Worm (Caenorhabditis elegans) whole organism, young adult: ENCODE results near the gene kin-34.

Experiments
- C06A6.2 ChIP-seq: fragments of 200-800 bp; sonication (Bioruptor generic); conservative IDR thresholded peaks from 2 replicates; pipeline ENCODE4 v1.3.6; 2022; ENCODE audit warnings: missing genetic modification characterization, missing compliant biosample characterization
- ama-1 ChIP-seq, 3 experiments: fragments of 150-350 bp in 1 of 3; sonication (generic microtip) in 2 of 3; optimal IDR thresholded peaks; 2 replicates each; lab custom pipeline; 2014 to 2018; ENCODE audit warnings: missing biosample characterization in 2 of 3, missing genetic modification characterization in 2 of 3, missing genetic modification reagents in 2 of 3
- dox-1 ChIP-seq: fragments of 200-800 bp; sonication (Bioruptor generic); IDR thresholded peaks from 2 replicates; pipeline ENCODE4 v1.3.6; 2022; ENCODE audit warnings: missing genetic modification reagents, missing genetic modification characterization, missing compliant biosample characterization
- dpl-1 ChIP-seq: fragments of 150-350 bp; optimal IDR thresholded peaks from 2 replicates; lab custom pipeline; 2014; ENCODE audit warnings: missing biosample characterization, missing genetic modification reagents, missing genetic modification characterization
- egl-44 ChIP-seq: fragments of 200-800 bp; sonication (Bioruptor generic); IDR thresholded peaks from 2 replicates; pipeline ENCODE4 v1.3.6; 2022; ENCODE audit warnings: missing genetic modification reagents, missing genetic modification characterization, missing compliant biosample characterization
- fkh-3 ChIP-seq: sonication (generic microtip); optimal IDR thresholded peaks from 2 replicates; lab custom pipeline; 2016; ENCODE audit warnings: mild to moderate bottlenecking, missing genetic modification characterization, missing compliant biosample characterization
- mel-28 ChIP-seq: sonication (generic microtip); optimal IDR thresholded peaks from 2 replicates; lab custom pipeline; 2016; ENCODE audit warnings: borderline replicate concordance, mild to moderate bottlenecking, missing genetic modification characterization, missing compliant biosample characterization
- nhr-90 ChIP-seq: sonication (generic microtip); optimal IDR thresholded peaks from 2 replicates; lab custom pipeline; 2016; ENCODE audit warnings: missing genotype, mild to moderate bottlenecking, missing genetic modification characterization, missing compliant biosample characterization
- pha-4 ChIP-seq: fragments of 150-350 bp; sonication (generic microtip); optimal IDR thresholded peaks from 2 replicates; lab custom pipeline; 2014; ENCODE audit warnings: missing biosample characterization, missing genetic modification reagents, missing genetic modification characterization
- snpc-1.3 ChIP-seq: sonication (generic microtip); optimal IDR thresholded peaks from 2 replicates; lab custom pipeline; 2017; ENCODE audit warnings: missing genetic modification characterization, mild to moderate bottlenecking, missing compliant biosample characterization, antibody characterized with exemption, moderate library complexity, missing genotype, missing genetic modification reagents; ENCODE audit not compliant: insufficient read depth
- snpc-4 ChIP-seq, 5 experiments: fragments of 150-350 bp in 1 of 5; sonication (generic microtip) in 4 of 5; optimal IDR thresholded peaks; 2 replicates each; lab custom pipeline; 2014 to 2018; ENCODE audit warnings: missing genetic modification characterization in 5 of 5, missing biosample characterization in 3 of 5, antibody characterized with exemption in 2 of 5, mild to moderate bottlenecking in 2 of 5, missing compliant biosample characterization in 2 of 5, missing genotype in 2 of 5, moderate library complexity in 2 of 5, missing genetic modification reagents in 1 of 5
- ztf-18 ChIP-seq: sonication (generic microtip); optimal IDR thresholded peaks from 2 replicates; lab custom pipeline; 2016; ENCODE audit warnings: missing genotype, mild to moderate bottlenecking, missing genetic modification characterization, missing compliant biosample characterization
- ztf-26 ChIP-seq: sonication (generic microtip); optimal IDR thresholded peaks from 2 replicates; lab custom pipeline; 2017; ENCODE audit warnings: missing genetic modification characterization, missing compliant biosample characterization
- ztf-6 ChIP-seq: fragments of 200-800 bp; sonication (Bioruptor generic); IDR thresholded peaks from 2 replicates; pipeline ENCODE4 v1.3.6; 2022; ENCODE audit warnings: missing genetic modification reagents, missing genetic modification characterization, missing compliant biosample characterization

ce11 chrV:285298-285697 is 39.3 kb upstream of the kin-34 start:
- no peak for TF ChIP-seq ama-1 (optimal IDR thresholded peaks at IDR 0.05; lab: Kevin White, UChicago)
- TF ChIP-seq ama-1 (GFP tag; optimal IDR thresholded peaks at IDR 0.05; lab: Kevin White, UChicago), result no peak
- TF ChIP-seq ztf-18 (tag; lab: Kevin White, UChicago), result no peak
- TF ChIP-seq C06A6.2, result no peak
- no peak for TF ChIP-seq nhr-90 (tag; lab: Kevin White, UChicago)
- no peak for TF ChIP-seq dox-1 (GFP tag; lab: Robert Waterston, UW)
- no peak for TF ChIP-seq fkh-3
- no peak for TF ChIP-seq ztf-6 (GFP tag; lab: Robert Waterston, UW)
- no peak for TF ChIP-seq snpc-4 (GFP tag; optimal IDR thresholded peaks at IDR 0.05; lab: Kevin White, UChicago)
- no peak for TF ChIP-seq snpc-4 (tag; optimal IDR thresholded peaks at IDR 0.05; lab: Kevin White, UChicago)
- no peak for TF ChIP-seq ztf-26
- TF ChIP-seq pha-4, result no peak
- no peak for TF ChIP-seq egl-44 (GFP tag; lab: Robert Waterston, UW)
- no peak for TF ChIP-seq mel-28 (tag; lab: Kevin White, UChicago)
- TF ChIP-seq dpl-1 (GFP tag; lab: Kevin White, UChicago), result no peak
- no peak for TF ChIP-seq snpc-1.3 (tag; lab: Kevin White, UChicago)
